Fruit fly (Drosophila melanogaster) whole organism, embryonic: ENCODE data around the gene CG12589.
A peak's percentile ranks its signal among the peaks of the same experiment; 100 is the strongest.

ENCODE experiments used
- Atf3 ChIP-seq: fragments of 200-800 bp; sonication (Bioruptor generic); optimal IDR thresholded peaks from 3 replicates; lab custom pipeline; 2016; ENCODE audit warnings: missing biosample characterization, missing genetic modification characterization
- BEAF-32 ChIP-seq: fragments of 200-800 bp; sonication (Bioruptor generic); optimal IDR thresholded peaks from 3 replicates; lab custom pipeline; 2017; ENCODE audit warnings: missing biosample characterization, missing genetic modification characterization, mild to moderate bottlenecking, moderate library complexity, missing genetic modification reagents
- BtbVII ChIP-seq: fragments of 200-800 bp; sonication (Bioruptor generic); optimal IDR thresholded peaks from 3 replicates; lab custom pipeline; 2017; ENCODE audit warnings: missing biosample characterization, mild to moderate bottlenecking, missing genetic modification characterization
- CG11398 ChIP-seq: fragments of 200-800 bp; sonication (Bioruptor generic); optimal IDR thresholded peaks from 2 replicates; lab custom pipeline; 2016; ENCODE audit warnings: missing biosample characterization, missing genetic modification characterization
- CG12104 ChIP-seq: fragments of 200-800 bp; sonication (Bioruptor generic); optimal IDR thresholded peaks from 3 replicates; lab custom pipeline; 2016; ENCODE audit warnings: missing biosample characterization, missing genetic modification characterization
- CG12155 ChIP-seq: fragments of 200-800 bp; sonication (Bioruptor generic); optimal IDR thresholded peaks from 3 replicates; lab custom pipeline; 2016; ENCODE audit warnings: missing biosample characterization, missing genetic modification characterization
- CG12659 ChIP-seq: fragments of 200-800 bp; sonication (Bioruptor generic); optimal IDR thresholded peaks from 3 replicates; lab custom pipeline; 2017; ENCODE audit warnings: mild to moderate bottlenecking, missing biosample characterization, missing genetic modification reagents, missing genetic modification characterization
- CG12769 ChIP-seq: fragments of 200-800 bp; sonication (Bioruptor generic); optimal IDR thresholded peaks from 2 replicates; lab custom pipeline; 2019; ENCODE audit warnings: missing biosample characterization, mild to moderate bottlenecking, missing genetic modification characterization, moderate library complexity
- CG12942 ChIP-seq: fragments of 200-800 bp; sonication (Bioruptor generic); optimal IDR thresholded peaks from 3 replicates; lab custom pipeline; 2016; ENCODE audit warnings: missing biosample characterization, missing genetic modification characterization
- CG13123 ChIP-seq: fragments of 200-800 bp; sonication (Bioruptor generic); optimal IDR thresholded peaks from 2 replicates; lab custom pipeline; 2016; ENCODE audit warnings: missing biosample characterization, missing genetic modification characterization
- CG13287 ChIP-seq: fragments of 200-800 bp; sonication (Bioruptor generic); IDR thresholded peaks from 2 replicates; pipeline ENCODE4 v1.3.6; 2022; ENCODE audit warnings: missing biosample characterization, missing genetic modification characterization; ENCODE audit not compliant: partially characterized antibody
- CG2120 ChIP-seq: fragments of 200-800 bp; sonication (Bioruptor generic); optimal IDR thresholded peaks from 3 replicates; lab custom pipeline; 2016; ENCODE audit warnings: missing biosample characterization, missing genetic modification characterization
- CG2889 ChIP-seq: fragments of 200-800 bp; sonication (Bioruptor generic); IDR thresholded peaks from 3 replicates; pipeline ENCODE4 v1.3.6; 2022; ENCODE audit warnings: missing biosample characterization, missing genetic modification characterization
- CG3163 ChIP-seq: fragments of 200-800 bp; sonication (Bioruptor generic); optimal IDR thresholded peaks from 3 replicates; lab custom pipeline; 2016; ENCODE audit warnings: missing biosample characterization, missing genetic modification characterization
- CG6654 ChIP-seq: fragments of 200-800 bp; sonication (Bioruptor generic); optimal IDR thresholded peaks from 2 replicates; lab custom pipeline; 2017; ENCODE audit warnings: missing biosample characterization, mild to moderate bottlenecking, missing genetic modification characterization
- CG7271 ChIP-seq: fragments of 200-800 bp; sonication (Bioruptor generic); optimal IDR thresholded peaks from 2 replicates; lab custom pipeline; 2018; ENCODE audit warnings: missing biosample characterization, mild to moderate bottlenecking, missing genetic modification characterization, moderate library complexity
- CG7839 ChIP-seq: fragments of 200-800 bp; sonication (Bioruptor generic); optimal IDR thresholded peaks from 3 replicates; lab custom pipeline; 2018; ENCODE audit warnings: missing biosample characterization, mild to moderate bottlenecking, missing genetic modification characterization, moderate library complexity
- CG9437 ChIP-seq: fragments of 200-800 bp; sonication (Bioruptor generic); optimal IDR thresholded peaks from 2 replicates; lab custom pipeline; 2018; ENCODE audit warnings: missing biosample characterization, mild to moderate bottlenecking, missing genetic modification characterization
- D ChIP-seq, 2 experiments: fragments of 200-800 bp in 1 of 2; fragments of >200 bp in 1 of 2; sonication (Bioruptor generic) in 1 of 2; optimal IDR thresholded peaks; 2 replicates in 1 of 2; 3 replicates in 1 of 2; lab custom pipeline; 2017; ENCODE audit warnings: mild to moderate bottlenecking in 1 of 2, missing biosample characterization in 1 of 2, missing genetic modification characterization in 1 of 2, missing genetic modification reagents in 1 of 2
- Dfd ChIP-seq, 2 experiments: fragments of >200 bp; optimal IDR thresholded peaks; 2 replicates each; lab custom pipeline; 2017; ENCODE audit warnings: missing biosample characterization in 2 of 2, missing genetic modification characterization in 2 of 2
- Dip3 ChIP-seq: fragments of 200-800 bp; sonication (Bioruptor generic); optimal IDR thresholded peaks from 3 replicates; lab custom pipeline; 2016; ENCODE audit warnings: missing biosample characterization, missing genetic modification characterization
- Doc3 ChIP-seq: fragments of 200-800 bp; sonication (Bioruptor generic); IDR thresholded peaks from 3 replicates; pipeline ENCODE4 v1.3.6; 2022; ENCODE audit warnings: missing biosample characterization, missing genetic modification characterization; ENCODE audit not compliant: partially characterized antibody
- Dref ChIP-seq: fragments of 200-800 bp; sonication (Bioruptor generic); IDR thresholded peaks from 2 replicates; pipeline ENCODE4 v1.3.6; 2022; ENCODE audit warnings: missing biosample characterization, missing genetic modification characterization
- ERR ChIP-seq: fragments of 200-800 bp; sonication (Bioruptor generic); optimal IDR thresholded peaks from 2 replicates; lab custom pipeline; 2016; ENCODE audit warnings: missing biosample characterization, missing genetic modification characterization
- Eip74EF ChIP-seq, 2 experiments: fragments of 200-800 bp in 1 of 2; fragments of >200 bp in 1 of 2; sonication (Bioruptor generic) in 1 of 2; optimal IDR thresholded peaks; 2 replicates each; lab custom pipeline; 2017 to 2019; ENCODE audit warnings: missing biosample characterization in 2 of 2, missing genetic modification characterization in 2 of 2, mild to moderate bottlenecking in 1 of 2, moderate library complexity in 1 of 2
- HLH4C ChIP-seq: fragments of 200-800 bp; sonication (Bioruptor generic); IDR thresholded peaks from 3 replicates; pipeline ENCODE4 v1.3.6; 2022; ENCODE audit warnings: missing biosample characterization, missing genetic modification characterization; ENCODE audit not compliant: partially characterized antibody
- HmgD ChIP-seq: fragments of 200-800 bp; sonication (Bioruptor generic); optimal IDR thresholded peaks from 3 replicates; lab custom pipeline; 2016; ENCODE audit warnings: missing biosample characterization, missing genetic modification characterization
- Meics ChIP-seq: fragments of 200-800 bp; sonication (Bioruptor generic); optimal IDR thresholded peaks from 2 replicates; lab custom pipeline; 2017; ENCODE audit warnings: missing biosample characterization, mild to moderate bottlenecking, missing genetic modification characterization
- Nf-YC ChIP-seq: fragments of 200-800 bp; optimal IDR thresholded peaks from 3 replicates; lab custom pipeline; 2019; ENCODE audit warnings: missing biosample characterization, mild to moderate bottlenecking, missing genetic modification characterization, moderate library complexity
- Optix ChIP-seq: fragments of 200-800 bp; sonication (Bioruptor generic); IDR thresholded peaks from 3 replicates; pipeline ENCODE4 v1.3.6; 2022; ENCODE audit warnings: missing biosample characterization, missing genetic modification characterization
- ab ChIP-seq: fragments of 200-800 bp; sonication (Bioruptor generic); optimal IDR thresholded peaks from 2 replicates; lab custom pipeline; 2016; ENCODE audit warnings: missing biosample characterization, missing genetic modification characterization
- ase ChIP-seq: fragments of 200-800 bp; sonication (Bioruptor generic); IDR thresholded peaks from 3 replicates; pipeline ENCODE4 v1.3.6; 2022; ENCODE audit warnings: missing biosample characterization, missing genetic modification characterization
- ash1 ChIP-seq: fragments of 200-800 bp; sonication (Bioruptor generic); optimal IDR thresholded peaks from 2 replicates; lab custom pipeline; 2018; ENCODE audit warnings: missing biosample characterization, mild to moderate bottlenecking, missing genetic modification characterization
- bab2 ChIP-seq: fragments of 200-800 bp; sonication (Bioruptor generic); optimal IDR thresholded peaks from 2 replicates; lab custom pipeline; 2016; ENCODE audit warnings: missing biosample characterization, missing genetic modification characterization
- danr ChIP-seq: fragments of 200-800 bp; sonication (Bioruptor generic); IDR thresholded peaks from 2 replicates; pipeline ENCODE4 v1.3.6; 2022; ENCODE audit warnings: missing biosample characterization, missing genetic modification characterization
- fd102C ChIP-seq: fragments of 200-800 bp; sonication (Bioruptor generic); optimal IDR thresholded peaks from 2 replicates; lab custom pipeline; 2018; ENCODE audit warnings: missing biosample characterization, mild to moderate bottlenecking, missing genetic modification characterization, moderate library complexity
- insv ChIP-seq, 2 experiments: fragments of 200-800 bp; sonication (Bioruptor generic); optimal IDR thresholded peaks; 3 replicates each; lab custom pipeline; 2016 to 2018; ENCODE audit warnings: missing biosample characterization in 2 of 2, missing genetic modification characterization in 2 of 2
- lbe ChIP-seq: fragments of 200-800 bp; sonication (Bioruptor generic); optimal IDR thresholded peaks from 2 replicates; lab custom pipeline; 2016; ENCODE audit warnings: missing biosample characterization, mild to moderate bottlenecking, missing genetic modification characterization
- lola ChIP-seq, 3 experiments: fragments of >200 bp in 2 of 3; fragments of 200-800 bp in 1 of 3; sonication (Bioruptor generic) in 1 of 3; optimal IDR thresholded peaks; 2 replicates each; lab custom pipeline; 2017 to 2019; ENCODE audit warnings: missing biosample characterization in 3 of 3, missing genetic modification characterization in 3 of 3, mild to moderate bottlenecking in 1 of 3, moderate library complexity in 1 of 3
- mirr ChIP-seq: fragments of 200-800 bp; sonication (Bioruptor generic); optimal IDR thresholded peaks from 3 replicates; lab custom pipeline; 2018; ENCODE audit warnings: missing biosample characterization, mild to moderate bottlenecking, missing genetic modification characterization
- nerfin-1 ChIP-seq: fragments of 200-800 bp; sonication (Bioruptor generic); optimal IDR thresholded peaks from 3 replicates; lab custom pipeline; 2019; ENCODE audit warnings: missing biosample characterization, mild to moderate bottlenecking, missing genetic modification characterization, moderate library complexity
- org-1 ChIP-seq: fragments of 200-800 bp; sonication (Bioruptor generic); optimal IDR thresholded peaks from 2 replicates; lab custom pipeline; 2017; ENCODE audit warnings: missing biosample characterization, missing genetic modification characterization
- row ChIP-seq: fragments of 200-800 bp; sonication (Bioruptor generic); IDR thresholded peaks from 3 replicates; pipeline ENCODE4 v1.3.6; 2022; ENCODE audit warnings: missing biosample characterization, missing genetic modification characterization
- run ChIP-seq: fragments of 200-800 bp; sonication (Bioruptor generic); optimal IDR thresholded peaks from 3 replicates; lab custom pipeline; 2018; ENCODE audit warnings: missing biosample characterization, mild to moderate bottlenecking, missing genetic modification characterization
- tio ChIP-seq: fragments of 200-800 bp; sonication (Bioruptor generic); optimal IDR thresholded peaks from 2 replicates; lab custom pipeline; 2017; ENCODE audit warnings: missing biosample characterization, missing genetic modification characterization, inconsistent platforms
- twi ChIP-seq: fragments of 200-800 bp; optimal IDR thresholded peaks from 2 replicates; lab custom pipeline; 2019; ENCODE audit warnings: missing biosample characterization, mild to moderate bottlenecking, missing genetic modification characterization, moderate library complexity
- zf30C ChIP-seq: fragments of 200-800 bp; sonication (Bioruptor generic); optimal IDR thresholded peaks from 3 replicates; lab custom pipeline; 2018; ENCODE audit warnings: missing biosample characterization, mild to moderate bottlenecking, missing genetic modification characterization

The CG12589 gene

dm6 chr3R:5114147-5114546, 24.6 kb downstream of the CG12589 start (continued):
- no peak for TF ChIP-seq mirr
- no peak for TF ChIP-seq Optix (GFP tag; lab: Robert Waterston, UW)
- TF ChIP-seq insv (GFP tag; optimal IDR thresholded peaks at IDR 0.05; lab: Kevin White, UChicago): peak in 1 of 2 experiments; percentile 17
- TF ChIP-seq fd102C (GFP tag; lab: Kevin White, UChicago): peak; percentile 31
- TF ChIP-seq twi: peak; percentile 77

- TF ChIP-seq Atf3 (peak; percentile 98), CG3163 (GFP tag; lab: Kevin White, UChicago) (peak; percentile 83), run (tag; lab: Kevin White, UChicago) (peak; percentile 93), CG2889 (GFP tag; lab: Robert Waterston, UW) (peak; percentile 75), zf30C (GFP tag; lab: Kevin White, UChicago) (peak; percentile 98), bab2 (GFP tag; lab: Kevin White, UChicago) (peak; percentile 98), Eip74EF (GFP tag; optimal IDR thresholded peaks at IDR 0.05; lab: Kevin White, UChicago) (peak in 1 of 2 experiments; percentile 97), HLH4C (GFP tag; lab: Robert Waterston, UW) (no peak), D (optimal IDR thresholded peaks at IDR 0.05; lab: Kevin White, UChicago) (peak; percentile 56), D (GFP tag; optimal IDR thresholded peaks at IDR 0.05; lab: Kevin White, UChicago) (peak; percentile 100), Dip3 (GFP tag; lab: Kevin White, UChicago) (peak; percentile 57), CG13287 (GFP tag; lab: Robert Waterston, UW) (no peak), lola (GFP tag; optimal IDR thresholded peaks at IDR 0.05; lab: Kevin White, UChicago) (peak in 1 of 3 experiments; percentile 99), CG9437 (GFP tag; lab: Kevin White, UChicago) (peak; percentile 90), danr (GFP tag; lab: Robert Waterston, UW) (peak; percentile 85), Dref (no peak), CG12942 (GFP tag; lab: Kevin White, UChicago) (peak; percentile 96), lbe (peak; percentile 22), HmgD (GFP tag; lab: Kevin White, UChicago) (peak; percentile 96), ERR (peak; percentile 86), CG13123 (GFP tag; lab: Kevin White, UChicago) (peak; percentile 96), nerfin-1 (tag; lab: Kevin White, UChicago) (peak; percentile 95), Meics (GFP tag; lab: Kevin White, UChicago) (peak; percentile 71), ash1 (peak; percentile 30), Dfd (GFP tag; optimal IDR thresholded peaks at IDR 0.05; lab: Kevin White, UChicago) (no peak), tio (GFP tag; lab: Kevin White, UChicago) (peak; percentile 94), CG11398 (GFP tag; lab: Kevin White, UChicago) (peak; percentile 98), ase (GFP tag; lab: Robert Waterston, UW) (peak; percentile 91), row (GFP tag; lab: Robert Waterston, UW) (peak; percentile 95), CG12155 (GFP tag; lab: Kevin White, UChicago) (peak; percentile 91), Doc3 (no peak), BEAF-32 (GFP tag; lab: Kevin White, UChicago) (no peak), CG12659 (GFP tag; lab: Kevin White, UChicago) (peak; percentile 90), CG7271 (tag; lab: Kevin White, UChicago) (peak; percentile 96), ab (GFP tag; lab: Kevin White, UChicago) (peak; percentile 81), CG12104 (GFP tag; lab: Kevin White, UChicago) (peak; percentile 91), CG12769 (peak; percentile 93), org-1 (GFP tag; lab: Kevin White, UChicago) (peak; percentile 97), BtbVII (GFP tag; lab: Kevin White, UChicago) (peak; percentile 79), CG6654 (GFP tag; lab: Kevin White, UChicago) (peak; percentile 89), CG7839 (tag; lab: Kevin White, UChicago) (peak; percentile 97), Nf-YC (tag; lab: Kevin White, UChicago) (peak; percentile 30), CG2120 (GFP tag; lab: Kevin White, UChicago) (peak; percentile 3)
Measured at dm6 chr3R:5112814-5113486, 25.8 kb downstream of the CG12589 start.
